Fruit fly (Drosophila melanogaster): ENCODE results near the gene Mical.

- TF ChIP-seq Pif1B (GFP tag; optimal IDR thresholded peaks at IDR 0.05) (no peak), CG17806 (tag; optimal IDR thresholded peaks at IDR 0.05) (peak; percentile 54), CG12605 (GFP tag; IDR thresholded peaks at IDR 0.05) (no peak), CG8301 (tag; optimal IDR thresholded peaks at IDR 0.05) (peak; percentile 7)
Observed at dm6 chr3R:10084914-10085313, 42.2 kb upstream of the Mical start.
